Fruit fly (Drosophila melanogaster) whole organism, embryonic: ENCODE data around the gene CG12784.

ENCODE experiments used
- B-H1 ChIP-seq: fragments of 200-800 bp; sonication (Bioruptor generic); IDR thresholded peaks from 3 replicates; pipeline ENCODE4 v1.3.6; 2022; ENCODE audit warnings: missing biosample characterization, missing genetic modification characterization
- B-H2 ChIP-seq: fragments of 200-800 bp; sonication (Bioruptor generic); optimal IDR thresholded peaks from 2 replicates; lab custom pipeline; 2018; ENCODE audit warnings: missing biosample characterization, mild to moderate bottlenecking, missing genetic modification characterization
- CG11093 ChIP-seq: fragments of 200-800 bp; sonication (Bioruptor generic); IDR thresholded peaks from 3 replicates; pipeline ENCODE4 v1.3.6; 2022; ENCODE audit warnings: missing biosample characterization, missing genetic modification characterization
- CG11398 ChIP-seq: fragments of 200-800 bp; sonication (Bioruptor generic); optimal IDR thresholded peaks from 2 replicates; lab custom pipeline; 2016; ENCODE audit warnings: missing biosample characterization, missing genetic modification characterization
- CG11695 ChIP-seq: fragments of 200-800 bp; sonication (Bioruptor generic); IDR thresholded peaks from 3 replicates; pipeline ENCODE4 v1.3.6; 2022; ENCODE audit warnings: missing biosample characterization, missing genetic modification characterization
- CG12942 ChIP-seq: fragments of 200-800 bp; sonication (Bioruptor generic); optimal IDR thresholded peaks from 3 replicates; lab custom pipeline; 2016; ENCODE audit warnings: missing biosample characterization, missing genetic modification characterization
- CG13287 ChIP-seq: fragments of 200-800 bp; sonication (Bioruptor generic); IDR thresholded peaks from 2 replicates; pipeline ENCODE4 v1.3.6; 2022; ENCODE audit warnings: missing biosample characterization, missing genetic modification characterization; ENCODE audit not compliant: partially characterized antibody
- CG13775 ChIP-seq: fragments of 200-800 bp; sonication (Bioruptor generic); optimal IDR thresholded peaks from 3 replicates; lab custom pipeline; 2017; ENCODE audit warnings: missing biosample characterization, mild to moderate bottlenecking, missing genetic modification characterization
- CG14441 ChIP-seq: fragments of 200-800 bp; sonication (Bioruptor generic); IDR thresholded peaks from 2 replicates; pipeline ENCODE4 v1.3.6; 2022; ENCODE audit warnings: missing biosample characterization, missing genetic modification characterization
- CG15696 ChIP-seq: fragments of 200-800 bp; sonication (Bioruptor generic); optimal IDR thresholded peaks from 2 replicates; lab custom pipeline; 2019; ENCODE audit warnings: missing biosample characterization, mild to moderate bottlenecking, missing genetic modification characterization, moderate library complexity
- CG1602 ChIP-seq: fragments of 200-800 bp; sonication (Bioruptor generic); optimal IDR thresholded peaks from 3 replicates; lab custom pipeline; 2016; ENCODE audit warnings: missing biosample characterization, missing genetic modification characterization
- CG18764 ChIP-seq: fragments of 200-800 bp; sonication (Bioruptor generic); optimal IDR thresholded peaks from 3 replicates; lab custom pipeline; 2016; ENCODE audit warnings: missing biosample characterization, missing genetic modification characterization
- CG2712 ChIP-seq: fragments of 200-800 bp; optimal IDR thresholded peaks from 3 replicates; lab custom pipeline; 2019; ENCODE audit warnings: missing biosample characterization, mild to moderate bottlenecking, missing genetic modification characterization, moderate library complexity
- CG2889 ChIP-seq: fragments of 200-800 bp; sonication (Bioruptor generic); IDR thresholded peaks from 3 replicates; pipeline ENCODE4 v1.3.6; 2022; ENCODE audit warnings: missing biosample characterization, missing genetic modification characterization
- CG32532 ChIP-seq: fragments of 200-800 bp; sonication (Bioruptor generic); IDR thresholded peaks from 2 replicates; pipeline ENCODE4 v1.3.6; 2022; ENCODE audit warnings: missing biosample characterization, missing genetic modification characterization
- CG32767 ChIP-seq: fragments of 200-800 bp; sonication (Bioruptor generic); IDR thresholded peaks from 2 replicates; pipeline ENCODE4 v1.3.6; 2022; ENCODE audit warnings: missing biosample characterization, missing genetic modification characterization
- CG34376 ChIP-seq: fragments of 200-800 bp; sonication (Bioruptor generic); optimal IDR thresholded peaks from 2 replicates; lab custom pipeline; 2018; ENCODE audit warnings: missing biosample characterization, mild to moderate bottlenecking, missing genetic modification characterization
- CG5180 ChIP-seq: fragments of 200-800 bp; sonication (Bioruptor generic); optimal IDR thresholded peaks from 3 replicates; lab custom pipeline; 2017; ENCODE audit warnings: missing biosample characterization, missing genetic modification characterization, mild to moderate bottlenecking, moderate library complexity, missing genetic modification reagents
- CG7839 ChIP-seq: fragments of 200-800 bp; sonication (Bioruptor generic); optimal IDR thresholded peaks from 3 replicates; lab custom pipeline; 2018; ENCODE audit warnings: missing biosample characterization, mild to moderate bottlenecking, missing genetic modification characterization, moderate library complexity
- CG9609 ChIP-seq: fragments of 200-800 bp; sonication (Bioruptor generic); optimal IDR thresholded peaks from 3 replicates; lab custom pipeline; 2016; ENCODE audit warnings: missing biosample characterization, missing genetic modification characterization
- CG9727 ChIP-seq: fragments of 200-800 bp; sonication (Bioruptor generic); optimal IDR thresholded peaks from 3 replicates; lab custom pipeline; 2017; ENCODE audit warnings: missing biosample characterization, mild to moderate bottlenecking, missing genetic modification characterization
- CG9932 ChIP-seq: fragments of 200-800 bp; sonication (Bioruptor generic); IDR thresholded peaks from 2 replicates; pipeline ENCODE4 v1.3.6; 2022; ENCODE audit warnings: missing biosample characterization, missing genetic modification characterization
- Dad ChIP-seq: fragments of 200-800 bp; sonication (Bioruptor generic); optimal IDR thresholded peaks from 3 replicates; lab custom pipeline; 2016; ENCODE audit warnings: missing biosample characterization, missing genetic modification characterization
- Dp ChIP-seq: fragments of 200-800 bp; sonication (Bioruptor generic); optimal IDR thresholded peaks from 2 replicates; lab custom pipeline; 2018; ENCODE audit warnings: missing biosample characterization, mild to moderate bottlenecking, missing genetic modification characterization, moderate library complexity
- Fer1 ChIP-seq: fragments of 200-800 bp; sonication (Bioruptor generic); optimal IDR thresholded peaks from 2 replicates; lab custom pipeline; 2017; ENCODE audit warnings: missing biosample characterization, mild to moderate bottlenecking, missing genetic modification characterization
- Fer3 ChIP-seq: fragments of 200-800 bp; sonication (Bioruptor generic); optimal IDR thresholded peaks from 2 replicates; lab custom pipeline; 2018; ENCODE audit warnings: missing biosample characterization, mild to moderate bottlenecking, missing genetic modification characterization, moderate library complexity
- HLH54F ChIP-seq: fragments of 200-800 bp; sonication (Bioruptor generic); optimal IDR thresholded peaks from 3 replicates; lab custom pipeline; 2016; ENCODE audit warnings: missing biosample characterization, missing genetic modification characterization
- Med ChIP-seq: fragments of 200-800 bp; sonication (Bioruptor generic); peaks from one replicate; lab custom pipeline; 2016; ENCODE audit warnings: missing biosample characterization, missing genetic modification characterization, mild to moderate bottlenecking, inconsistent platforms, moderate library complexity
- Meics ChIP-seq: fragments of 200-800 bp; sonication (Bioruptor generic); optimal IDR thresholded peaks from 2 replicates; lab custom pipeline; 2017; ENCODE audit warnings: missing biosample characterization, mild to moderate bottlenecking, missing genetic modification characterization
- Mes4 ChIP-seq: fragments of 200-800 bp; sonication (Bioruptor generic); optimal IDR thresholded peaks from 2 replicates; lab custom pipeline; 2016; ENCODE audit warnings: missing biosample characterization, missing genetic modification characterization
- NFAT ChIP-seq: fragments of 200-800 bp; sonication (Bioruptor generic); IDR thresholded peaks from 2 replicates; pipeline ENCODE4 v1.3.6; 2022; ENCODE audit warnings: missing biosample characterization, missing genetic modification characterization
- NfI ChIP-seq: fragments of 200-800 bp; sonication (Bioruptor generic); optimal IDR thresholded peaks from 3 replicates; lab custom pipeline; 2018; ENCODE audit warnings: missing biosample characterization, mild to moderate bottlenecking, missing genetic modification characterization, moderate library complexity
- PHDP ChIP-seq: fragments of 200-800 bp; sonication (Bioruptor generic); optimal IDR thresholded peaks from 3 replicates; lab custom pipeline; 2018; ENCODE audit warnings: missing biosample characterization, mild to moderate bottlenecking, missing genetic modification characterization, moderate library complexity
- Stat92E ChIP-seq, 3 experiments: fragments of >200 bp in 2 of 3; fragments of 200-800 bp in 1 of 3; sonication (Bioruptor generic) in 1 of 3; optimal IDR thresholded peaks; 2 replicates each; lab custom pipeline; 2017 to 2019; ENCODE audit warnings: missing biosample characterization in 3 of 3, missing genetic modification characterization in 3 of 3, mild to moderate bottlenecking in 1 of 3, moderate library complexity in 1 of 3
- ato ChIP-seq: fragments of 200-800 bp; sonication (Bioruptor generic); IDR thresholded peaks from 2 replicates; pipeline ENCODE4 v1.3.6; 2022; ENCODE audit warnings: missing biosample characterization, missing genetic modification characterization; ENCODE audit not compliant: partially characterized antibody
- crp ChIP-seq, 2 experiments: fragments of 200-800 bp; sonication (Bioruptor generic); optimal IDR thresholded peaks; 2 replicates in 1 of 2; 3 replicates in 1 of 2; lab custom pipeline; 2017; ENCODE audit warnings: missing biosample characterization in 2 of 2, missing genetic modification characterization in 2 of 2, mild to moderate bottlenecking in 1 of 2, moderate library complexity in 1 of 2
- dan ChIP-seq: fragments of 200-800 bp; sonication (Bioruptor generic); IDR thresholded peaks from 2 replicates; pipeline ENCODE4 v1.3.6; 2022; ENCODE audit warnings: missing biosample characterization, missing genetic modification characterization
- disco-r ChIP-seq: fragments of 200-800 bp; sonication (Bioruptor generic); optimal IDR thresholded peaks from 2 replicates; lab custom pipeline; 2016; ENCODE audit warnings: missing biosample characterization, missing genetic modification characterization
- ewg ChIP-seq: fragments of 200-800 bp; sonication (Bioruptor generic); optimal IDR thresholded peaks from 3 replicates; lab custom pipeline; 2017; ENCODE audit warnings: mild to moderate bottlenecking, missing biosample characterization, missing genetic modification reagents, missing genetic modification characterization
- gro ChIP-seq: fragments of 200-800 bp; sonication (Bioruptor generic); optimal IDR thresholded peaks from 2 replicates; lab custom pipeline; 2016; ENCODE audit warnings: missing biosample characterization, missing genetic modification characterization
- her ChIP-seq: fragments of 200-800 bp; sonication (Bioruptor generic); optimal IDR thresholded peaks from 2 replicates; lab custom pipeline; 2016; ENCODE audit warnings: missing biosample characterization, missing genetic modification characterization
- lbe ChIP-seq: fragments of 200-800 bp; sonication (Bioruptor generic); optimal IDR thresholded peaks from 2 replicates; lab custom pipeline; 2016; ENCODE audit warnings: missing biosample characterization, mild to moderate bottlenecking, missing genetic modification characterization
- maf-S ChIP-seq: fragments of 200-800 bp; sonication (Bioruptor generic); optimal IDR thresholded peaks from 2 replicates; lab custom pipeline; 2016; ENCODE audit warnings: missing biosample characterization, missing genetic modification characterization
- nom ChIP-seq: fragments of 200-800 bp; sonication (Bioruptor generic); optimal IDR thresholded peaks from 2 replicates; lab custom pipeline; 2017; ENCODE audit warnings: missing biosample characterization, missing genetic modification characterization, mild to moderate bottlenecking, moderate library complexity, missing genetic modification reagents
- pho ChIP-seq: fragments of 200-800 bp; sonication (Bioruptor generic); optimal IDR thresholded peaks from 2 replicates; lab custom pipeline; 2016; ENCODE audit warnings: missing biosample characterization, missing genetic modification characterization
- rib ChIP-seq: fragments of 200-800 bp; sonication (Bioruptor generic); IDR thresholded peaks from 2 replicates; pipeline ENCODE4 v1.3.6; 2022; ENCODE audit warnings: missing biosample characterization, missing genetic modification characterization
- sens ChIP-seq: fragments of 200-800 bp; sonication (Bioruptor generic); peaks from one replicate; lab custom pipeline; 2016; ENCODE audit warnings: missing biosample characterization, missing genetic modification characterization
- seq ChIP-seq: fragments of 200-800 bp; sonication (Bioruptor generic); IDR thresholded peaks from 2 replicates; pipeline ENCODE4 v1.3.6; 2022; ENCODE audit warnings: missing biosample characterization, missing genetic modification characterization
- sim ChIP-seq: fragments of 200-800 bp; sonication (Bioruptor generic); IDR thresholded peaks from 2 replicates; pipeline ENCODE4 v1.3.6; 2022; ENCODE audit warnings: missing biosample characterization, missing genetic modification characterization
- zf30C ChIP-seq: fragments of 200-800 bp; sonication (Bioruptor generic); optimal IDR thresholded peaks from 3 replicates; lab custom pipeline; 2018; ENCODE audit warnings: missing biosample characterization, mild to moderate bottlenecking, missing genetic modification characterization

Gene CG12784

dm6 chr3R:15794258-15794727 lies 31.4 kb downstream of the CG12784 start (continued):
- TF ChIP-seq CG9932 (GFP tag; lab: Robert Waterston, UW) (peak; percentile 34; the same call in 1 of the 2 replicates), nom (GFP tag; lab: Kevin White, UChicago) (peak; percentile 53), lbe (GFP tag; lab: Kevin White, UChicago) (peak; percentile 30), CG32532 (GFP tag; lab: Robert Waterston, UW) (no peak), CG18764 (GFP tag; lab: Kevin White, UChicago) (peak; percentile 30), ewg (GFP tag; lab: Kevin White, UChicago) (peak; percentile 53), HLH54F (peak; percentile 37), seq (GFP tag; lab: Robert Waterston, UW) (peak; percentile 40; the same call in 1 of the 2 replicates), CG9727 (GFP tag; lab: Kevin White, UChicago) (peak; percentile 42), her (GFP tag; lab: Kevin White, UChicago) (peak; percentile 32), Mes4 (peak; percentile 47), CG11398 (GFP tag; lab: Kevin White, UChicago) (peak; percentile 39), CG13775 (GFP tag; lab: Kevin White, UChicago) (peak; percentile 39), NFAT (GFP tag; lab: Robert Waterston, UW) (peak; percentile 40; the same call in 1 of the 2 replicates), Med (GFP tag; lab: Kevin White, UChicago) (peak; percentile 86), CG34376 (GFP tag; lab: Kevin White, UChicago) (peak; percentile 61), CG11695 (GFP tag; lab: Robert Waterston, UW) (0 out of 3 replicates have a peak, but pooled peaks have one; percentile 56), CG32767 (GFP tag; lab: Robert Waterston, UW) (peak; percentile 67; the same call in 1 of the 2 replicates), Meics (GFP tag; lab: Kevin White, UChicago) (peak; percentile 48), sens (GFP tag; lab: Kevin White, UChicago) (peak; percentile 85), Dad (GFP tag; lab: Kevin White, UChicago) (peak; percentile 10), CG5180 (GFP tag; lab: Kevin White, UChicago) (peak; percentile 43), CG7839 (peak; percentile 29), zf30C (peak; percentile 24), Fer1 (GFP tag; lab: Kevin White, UChicago) (peak; percentile 64), pho (GFP tag; lab: Kevin White, UChicago) (peak; percentile 73), CG9609 (GFP tag; lab: Kevin White, UChicago) (no peak), CG11093 (GFP tag; lab: Robert Waterston, UW) (0 out of 3 replicates have a peak, but pooled peaks have one; percentile 18), PHDP (tag; lab: Kevin White, UChicago) (peak; percentile 49), crp (GFP tag; optimal IDR thresholded peaks at IDR 0.05; lab: Kevin White, UChicago) (no peak), dan (no peak), Dp (GFP tag; lab: Kevin White, UChicago) (peak; percentile 29), CG2889 (no peak), CG1602 (GFP tag; lab: Kevin White, UChicago) (peak; percentile 5), CG15696 (tag; lab: Kevin White, UChicago) (peak; percentile 6), CG14441 (GFP tag; lab: Robert Waterston, UW) (peak; percentile 26; the same call in 1 of the 2 replicates), rib (GFP tag; lab: Robert Waterston, UW) (0 out of 2 replicates have a peak, but pooled peaks have one; percentile 21), CG12942 (GFP tag; lab: Kevin White, UChicago) (peak; percentile 47), maf-S (peak; percentile 32), sim (GFP tag; lab: Robert Waterston, UW) (no peak), B-H1 (GFP tag; lab: Robert Waterston, UW) (peak; percentile 26; the same call in 1 of the 3 replicates), B-H2 (GFP tag; lab: Kevin White, UChicago) (peak; percentile 37), ato (no peak), NfI (peak; percentile 42), disco-r (GFP tag; lab: Kevin White, UChicago) (peak; percentile 23), Stat92E (GFP tag; optimal IDR thresholded peaks at IDR 0.05; lab: Kevin White, UChicago) (no peak), gro (peak; percentile 55), Fer3 (tag; lab: Kevin White, UChicago) (peak; percentile 42), CG13287 (GFP tag; lab: Robert Waterston, UW) (no peak), CG2712 (peak; percentile 9)
